Fruit fly (Drosophila melanogaster) whole organism, embryonic: ENCODE results near the gene IntS4.

Experiments
- Adf1 ChIP-seq: fragments of 200-800 bp; sonication (Bioruptor generic); IDR thresholded peaks from 2 replicates; pipeline ENCODE4 v1.3.6; 2022; ENCODE audit warnings: missing biosample characterization, missing genetic modification characterization
- Atf3 ChIP-seq: fragments of 200-800 bp; sonication (Bioruptor generic); optimal IDR thresholded peaks from 3 replicates; lab custom pipeline; 2016; ENCODE audit warnings: missing biosample characterization, missing genetic modification characterization
- CG10209 ChIP-seq: fragments of 200-800 bp; sonication (Bioruptor generic); optimal IDR thresholded peaks from 3 replicates; lab custom pipeline; 2017; ENCODE audit warnings: missing biosample characterization, mild to moderate bottlenecking, missing genetic modification characterization, missing genetic modification reagents
- CG10274 ChIP-seq: fragments of 200-800 bp; sonication (Bioruptor generic); optimal IDR thresholded peaks from 3 replicates; lab custom pipeline; 2017; ENCODE audit warnings: missing biosample characterization, mild to moderate bottlenecking, missing genetic modification characterization
- CG10321 ChIP-seq: fragments of 200-800 bp; sonication (Bioruptor generic); IDR thresholded peaks from 2 replicates; pipeline ENCODE4 v1.3.6; 2022; ENCODE audit warnings: missing biosample characterization, missing genetic modification characterization
- CG11723 ChIP-seq: fragments of 200-800 bp; sonication (Bioruptor generic); optimal IDR thresholded peaks from 2 replicates; lab custom pipeline; 2017; ENCODE audit warnings: missing biosample characterization, mild to moderate bottlenecking, missing genetic modification characterization
- CG14710 ChIP-seq: fragments of 200-800 bp; sonication (Bioruptor generic); optimal IDR thresholded peaks from 3 replicates; lab custom pipeline; 2019; ENCODE audit warnings: missing biosample characterization, mild to moderate bottlenecking, missing genetic modification characterization, moderate library complexity
- CG16815 ChIP-seq: fragments of 200-800 bp; sonication (Bioruptor generic); optimal IDR thresholded peaks from 3 replicates; lab custom pipeline; 2017; ENCODE audit warnings: missing biosample characterization, mild to moderate bottlenecking, missing genetic modification characterization
- CG1832 ChIP-seq: fragments of 200-800 bp; sonication (Bioruptor generic); optimal IDR thresholded peaks from 2 replicates; lab custom pipeline; 2017; ENCODE audit warnings: missing biosample characterization, mild to moderate bottlenecking, missing genetic modification characterization, inconsistent platforms
- CG7928 ChIP-seq: fragments of 200-800 bp; sonication (Bioruptor generic); optimal IDR thresholded peaks from 2 replicates; lab custom pipeline; 2017; ENCODE audit warnings: missing biosample characterization, mild to moderate bottlenecking, missing genetic modification characterization
- Dll ChIP-seq: fragments of 200-800 bp; sonication (Bioruptor generic); IDR thresholded peaks from 4 replicates; pipeline ENCODE4 v1.3.6; 2022; ENCODE audit warnings: missing biosample characterization, missing genetic modification characterization; ENCODE audit not compliant: partially characterized antibody
- Elba2 ChIP-seq: fragments of 200-800 bp; sonication (Bioruptor generic); optimal IDR thresholded peaks from 3 replicates; lab custom pipeline; 2016; ENCODE audit warnings: missing biosample characterization, missing genetic modification characterization
- GATAe ChIP-seq: fragments of 200-800 bp; sonication (Bioruptor generic); conservative IDR thresholded peaks from 2 replicates; pipeline ENCODE4 v1.3.6; 2022; ENCODE audit warnings: missing biosample characterization, missing genetic modification characterization
- Gug ChIP-seq: fragments of 200-800 bp; sonication (Bioruptor generic); IDR thresholded peaks from 4 replicates; pipeline ENCODE4 v1.3.6; 2022; ENCODE audit warnings: missing biosample characterization, missing genetic modification characterization
- Jarid2 ChIP-seq: fragments of 200-800 bp; sonication (Bioruptor generic); optimal IDR thresholded peaks from 3 replicates; lab custom pipeline; 2017; ENCODE audit warnings: mild to moderate bottlenecking, missing biosample characterization, missing genetic modification reagents, missing genetic modification characterization
- MBD-R2 ChIP-seq: fragments of 200-800 bp; sonication (Bioruptor generic); IDR thresholded peaks from 2 replicates; pipeline ENCODE4 v1.3.6; 2022; ENCODE audit warnings: missing biosample characterization, missing genetic modification characterization
- NC2α ChIP-seq: fragments of 200-800 bp; sonication (Bioruptor generic); optimal IDR thresholded peaks from 2 replicates; lab custom pipeline; 2016; ENCODE audit warnings: missing biosample characterization, missing genetic modification characterization
- Oaz ChIP-seq: fragments of 200-800 bp; sonication (Bioruptor generic); IDR thresholded peaks from 2 replicates; pipeline ENCODE4 v1.3.6; 2022; ENCODE audit warnings: missing biosample characterization, missing genetic modification characterization
- Oli ChIP-seq: fragments of 200-800 bp; sonication (Bioruptor generic); optimal IDR thresholded peaks from 2 replicates; lab custom pipeline; 2018; ENCODE audit warnings: missing biosample characterization, mild to moderate bottlenecking, missing genetic modification characterization, moderate library complexity
- Opbp ChIP-seq: fragments of 200-800 bp; sonication (Bioruptor generic); IDR thresholded peaks from 3 replicates; pipeline ENCODE4 v1.3.6; 2022; ENCODE audit warnings: missing biosample characterization, missing genetic modification characterization; ENCODE audit not compliant: partially characterized antibody
- Pdp1 ChIP-seq, 2 experiments: fragments of 200-800 bp; sonication (Bioruptor generic); optimal IDR thresholded peaks; 3 replicates each; lab custom pipeline; 2016; ENCODE audit warnings: missing biosample characterization in 2 of 2, missing genetic modification characterization in 2 of 2, mild to moderate bottlenecking in 1 of 2, moderate library complexity in 1 of 2
- Trl ChIP-seq, 3 experiments: fragments of >200 bp in 2 of 3; fragments of 200-800 bp in 1 of 3; sonication (Bioruptor generic) in 1 of 3; optimal IDR thresholded peaks; 2 replicates in 1 of 3; 3 replicates in 2 of 3; lab custom pipeline; 2016 to 2017; ENCODE audit warnings: missing biosample characterization in 1 of 3, missing genetic modification characterization in 1 of 3
- bigmax ChIP-seq: fragments of 200-800 bp; sonication (Bioruptor generic); optimal IDR thresholded peaks from 2 replicates; lab custom pipeline; 2018; ENCODE audit warnings: missing biosample characterization, mild to moderate bottlenecking, missing genetic modification characterization
- bsh ChIP-seq, 2 experiments: fragments of 200-800 bp; sonication (Bioruptor generic); optimal IDR thresholded peaks; 2 replicates each; lab custom pipeline; 2017 to 2018; ENCODE audit warnings: mild to moderate bottlenecking in 2 of 2, missing biosample characterization in 2 of 2, missing genetic modification characterization in 2 of 2, moderate library complexity in 1 of 2
- cg ChIP-seq: fragments of 200-800 bp; sonication (Bioruptor generic); optimal IDR thresholded peaks from 3 replicates; lab custom pipeline; 2019; ENCODE audit warnings: missing biosample characterization, mild to moderate bottlenecking, missing genetic modification characterization, moderate library complexity
- croc ChIP-seq: fragments of 200-800 bp; sonication (Bioruptor generic); conservative IDR thresholded peaks from 3 replicates; pipeline ENCODE4 v1.3.6; 2022; ENCODE audit warnings: missing biosample characterization, missing genetic modification characterization
- disco-r ChIP-seq: fragments of 200-800 bp; sonication (Bioruptor generic); optimal IDR thresholded peaks from 2 replicates; lab custom pipeline; 2016; ENCODE audit warnings: missing biosample characterization, missing genetic modification characterization
- ewg ChIP-seq: fragments of 200-800 bp; sonication (Bioruptor generic); optimal IDR thresholded peaks from 3 replicates; lab custom pipeline; 2017; ENCODE audit warnings: mild to moderate bottlenecking, missing biosample characterization, missing genetic modification reagents, missing genetic modification characterization
- fd102C ChIP-seq: fragments of 200-800 bp; sonication (Bioruptor generic); optimal IDR thresholded peaks from 2 replicates; lab custom pipeline; 2018; ENCODE audit warnings: missing biosample characterization, mild to moderate bottlenecking, missing genetic modification characterization, moderate library complexity
- grau ChIP-seq: fragments of 200-800 bp; optimal IDR thresholded peaks from 3 replicates; lab custom pipeline; 2019; ENCODE audit warnings: missing biosample characterization, mild to moderate bottlenecking, missing genetic modification characterization, moderate library complexity
- her ChIP-seq: fragments of 200-800 bp; sonication (Bioruptor generic); optimal IDR thresholded peaks from 2 replicates; lab custom pipeline; 2016; ENCODE audit warnings: missing biosample characterization, missing genetic modification characterization
- ind ChIP-seq: fragments of 200-800 bp; sonication (Bioruptor generic); optimal IDR thresholded peaks from 3 replicates; lab custom pipeline; 2016; ENCODE audit warnings: missing biosample characterization, missing genetic modification characterization
- kah ChIP-seq: fragments of 200-800 bp; sonication (Bioruptor generic); optimal IDR thresholded peaks from 2 replicates; lab custom pipeline; 2018; ENCODE audit warnings: missing biosample characterization, mild to moderate bottlenecking, missing genetic modification characterization
- lmd ChIP-seq: fragments of 200-800 bp; sonication (Bioruptor generic); IDR thresholded peaks from 2 replicates; pipeline ENCODE4 v1.3.6; 2022; ENCODE audit warnings: missing biosample characterization, missing genetic modification characterization
- nom ChIP-seq: fragments of 200-800 bp; sonication (Bioruptor generic); optimal IDR thresholded peaks from 2 replicates; lab custom pipeline; 2017; ENCODE audit warnings: missing biosample characterization, missing genetic modification characterization, mild to moderate bottlenecking, moderate library complexity, missing genetic modification reagents
- org-1 ChIP-seq: fragments of 200-800 bp; sonication (Bioruptor generic); optimal IDR thresholded peaks from 2 replicates; lab custom pipeline; 2017; ENCODE audit warnings: missing biosample characterization, missing genetic modification characterization
- pita ChIP-seq: fragments of 200-800 bp; sonication (Bioruptor generic); optimal IDR thresholded peaks from 2 replicates; lab custom pipeline; 2017; ENCODE audit warnings: missing biosample characterization, mild to moderate bottlenecking, missing genetic modification characterization
- sd ChIP-seq: fragments of 200-800 bp; sonication (Bioruptor generic); optimal IDR thresholded peaks from 3 replicates; lab custom pipeline; 2018; ENCODE audit warnings: missing biosample characterization, mild to moderate bottlenecking, missing genetic modification characterization, moderate library complexity
- sens-2 ChIP-seq: fragments of 200-800 bp; sonication (Bioruptor generic); IDR thresholded peaks from 2 replicates; pipeline ENCODE4 v1.3.6; 2022; ENCODE audit warnings: missing biosample characterization, missing genetic modification characterization
- ssp ChIP-seq: fragments of 200-800 bp; sonication (Bioruptor generic); IDR thresholded peaks from 2 replicates; pipeline ENCODE4 v1.3.6; 2022; ENCODE audit warnings: missing biosample characterization, missing genetic modification characterization

The IntS4 gene

dm6 chrX:8592437-8593158 is 34.0 kb upstream of the IntS4 start (continued):
- TF ChIP-seq MBD-R2 (GFP tag; lab: Robert Waterston, UW) = no peak
- TF ChIP-seq CG7928 (GFP tag; lab: Kevin White, UChicago) = no peak
- TF ChIP-seq Opbp (GFP tag; lab: Robert Waterston, UW) = no peak
- TF ChIP-seq Pdp1 (GFP tag; optimal IDR thresholded peaks at IDR 0.05; lab: Kevin White, UChicago) = peak in 1 of 2 experiments; percentile 3
- no peak for TF ChIP-seq croc (GFP tag; lab: Robert Waterston, UW)
- TF ChIP-seq org-1 = no peak
- no peak for TF ChIP-seq CG14710
- TF ChIP-seq ind (GFP tag; lab: Kevin White, UChicago) = no peak
- no peak for TF ChIP-seq ssp (GFP tag; lab: Robert Waterston, UW)
- no peak for TF ChIP-seq Atf3
- TF ChIP-seq ewg = no peak
- no peak for TF ChIP-seq Dll
- TF ChIP-seq CG16815 = no peak
- TF ChIP-seq sens-2 (GFP tag; lab: Robert Waterston, UW) = no peak
- no peak for TF ChIP-seq CG11723 (GFP tag; lab: Kevin White, UChicago)
- TF ChIP-seq CG10321 = no peak
- no peak for TF ChIP-seq Adf1
- peak in 1 of 2 experiments; percentile 50 for TF ChIP-seq bsh (GFP tag; optimal IDR thresholded peaks at IDR 0.05; lab: Kevin White, UChicago)
- TF ChIP-seq grau (tag; lab: Kevin White, UChicago) = peak; percentile 78
- no peak for TF ChIP-seq CG10209 (GFP tag; lab: Kevin White, UChicago)
- TF ChIP-seq cg (GFP tag; lab: Kevin White, UChicago) = peak; percentile 55
- TF ChIP-seq her = no peak
- no peak for TF ChIP-seq NC2α (GFP tag; lab: Kevin White, UChicago)
- TF ChIP-seq GATAe = no peak
- no peak for TF ChIP-seq CG10274 (GFP tag; lab: Kevin White, UChicago)
- no peak for TF ChIP-seq fd102C (GFP tag; lab: Kevin White, UChicago)
- no peak for TF ChIP-seq Gug (GFP tag; lab: Robert Waterston, UW)
- TF ChIP-seq Elba2 = peak; percentile 35
- peak; percentile 97 for TF ChIP-seq nom (GFP tag; lab: Kevin White, UChicago)
- no peak for TF ChIP-seq sd (tag; lab: Kevin White, UChicago)
- TF ChIP-seq CG1832 (GFP tag; lab: Kevin White, UChicago) = no peak
- no peak for TF ChIP-seq pita (GFP tag; lab: Kevin White, UChicago)
- TF ChIP-seq Jarid2 (GFP tag; lab: Kevin White, UChicago) = no peak
- no peak for TF ChIP-seq Trl (optimal IDR thresholded peaks at IDR 0.05; lab: Kevin White, UChicago)
- TF ChIP-seq Trl (GFP tag; optimal IDR thresholded peaks at IDR 0.05; lab: Kevin White, UChicago) = no peak
- no peak for TF ChIP-seq disco-r (GFP tag; lab: Kevin White, UChicago)
- no peak for TF ChIP-seq Oli (tag; lab: Kevin White, UChicago)
- peak; percentile 2 for TF ChIP-seq kah
- TF ChIP-seq bigmax (GFP tag; lab: Kevin White, UChicago) = no peak
- no peak for TF ChIP-seq lmd (GFP tag; lab: Robert Waterston, UW)
- no peak for TF ChIP-seq Oaz (GFP tag; lab: Robert Waterston, UW)
